Worm (Caenorhabditis elegans): ENCODE data around the gene ugt-29.

DNA sequence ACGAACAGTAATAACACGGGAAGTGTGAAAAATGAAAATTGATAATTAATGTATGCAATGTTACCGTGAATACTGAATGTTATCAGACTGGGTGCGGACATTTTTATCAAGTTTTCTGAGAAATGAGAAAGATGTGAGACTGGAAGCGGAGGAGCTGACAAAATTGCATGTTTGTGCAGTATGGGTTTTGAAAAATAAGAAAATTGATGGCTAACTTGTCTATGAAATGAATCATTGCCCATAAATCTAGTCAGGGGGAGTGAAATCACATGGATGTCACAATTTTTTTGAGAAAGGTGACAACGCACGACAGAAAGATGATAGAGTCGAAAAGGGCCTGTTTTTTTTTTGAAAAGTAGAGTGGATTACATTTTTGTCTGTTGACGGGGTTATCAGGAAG, 28.0 kb downstream of the ugt-29 start, which contains the start of gene sru-24:
- no peak for TF ChIP-seq rnt-1 (tag; optimal IDR thresholded peaks at IDR 0.05)
- TF ChIP-seq zip-5 (tag; optimal IDR thresholded peaks at IDR 0.05) = no peak
- TF ChIP-seq pat-9 (tag; optimal IDR thresholded peaks at IDR 0.05) = no peak
- no peak for TF ChIP-seq lin-11 (tag; optimal IDR thresholded peaks at IDR 0.05)
- TF ChIP-seq ets-4 (tag; optimal IDR thresholded peaks at IDR 0.05) = no peak
- no peak for TF ChIP-seq ceh-24 (tag; optimal IDR thresholded peaks at IDR 0.05)
- no peak for TF ChIP-seq ceh-48 (tag; optimal IDR thresholded peaks at IDR 0.05)
- no peak for TF ChIP-seq hlh-6 (tag; optimal IDR thresholded peaks at IDR 0.05)
- TF ChIP-seq unc-86 (tag; optimal IDR thresholded peaks at IDR 0.05) = no peak
- TF ChIP-seq hlh-30 (tag; optimal IDR thresholded peaks at IDR 0.05; ENCODE audit: insufficient read depth) = no peak
